Fruit fly (Drosophila melanogaster): ENCODE data around the gene CG17768.

dm6 chr2L:10418981-10419380 is 14.0 kb upstream of the CG17768 start, which contains the start of gene RfC3:
- TF ChIP-seq CG8478 (optimal IDR thresholded peaks at IDR 0.05) (no peak), CTCF (optimal IDR thresholded peaks at IDR 0.05) (no peak)
